Worm (Caenorhabditis elegans) whole organism, L4 larva: ENCODE data around the gene zipt-15.

ENCODE experiments used
- F37D6.2 ChIP-seq: sonication (generic microtip); optimal IDR thresholded peaks from 2 replicates; lab custom pipeline; 2016; ENCODE audit warnings: mild to moderate bottlenecking, missing genetic modification characterization, missing compliant biosample characterization
- F49E8.2 ChIP-seq: sonication (generic microtip); optimal IDR thresholded peaks from 2 replicates; lab custom pipeline; 2016; ENCODE audit warnings: missing compliant biosample characterization, mild to moderate bottlenecking, missing genetic modification characterization, borderline replicate concordance
- Y48G9A.11 ChIP-seq: fragments of 200-800 bp; sonication (Bioruptor generic); IDR thresholded peaks from 2 replicates; pipeline ENCODE4 v1.3.6; 2022; ENCODE audit warnings: missing genetic modification reagents, missing genetic modification characterization, missing compliant biosample characterization
- Y5F2A.4 ChIP-seq: fragments of 200-800 bp; sonication (Bioruptor generic); optimal IDR thresholded peaks from 2 replicates; lab custom pipeline; 2018; ENCODE audit warnings: mild to moderate bottlenecking, missing genetic modification characterization, missing compliant biosample characterization
- Y75B8A.6 ChIP-seq: fragments of 200-800 bp; sonication (Bioruptor generic); IDR thresholded peaks from 2 replicates; pipeline ENCODE4 v1.3.6; 2022; ENCODE audit warnings: missing genetic modification reagents, missing genetic modification characterization, missing compliant biosample characterization
- attf-4 ChIP-seq: sonication (generic microtip); optimal IDR thresholded peaks from 3 replicates; lab custom pipeline; 2017; ENCODE audit warnings: missing biosample characterization, missing genetic modification characterization
- ceh-20 ChIP-seq: fragments of 200-800 bp; sonication (Bioruptor generic); IDR thresholded peaks from 2 replicates; pipeline ENCODE4 v1.3.6; 2022; ENCODE audit warnings: missing genetic modification reagents, missing genetic modification characterization, missing compliant biosample characterization
- ceh-28 ChIP-seq: fragments of 150-350 bp; optimal IDR thresholded peaks from 2 replicates; lab custom pipeline; 2014; ENCODE audit warnings: missing biosample characterization, missing genetic modification reagents, missing genetic modification characterization
- ceh-32 ChIP-seq: sonication (generic microtip); optimal IDR thresholded peaks from 2 replicates; lab custom pipeline; 2016; ENCODE audit warnings: mild to moderate bottlenecking, missing genetic modification characterization, missing compliant biosample characterization; ENCODE audit not compliant: poor library complexity
- ceh-44 ChIP-seq: fragments of 200-800 bp; sonication (Bioruptor generic); IDR thresholded peaks from 2 replicates; pipeline ENCODE4 v1.3.6; 2022; ENCODE audit warnings: missing genetic modification reagents, missing genetic modification characterization, missing compliant biosample characterization
- ceh-82 ChIP-seq: sonication (generic microtip); optimal IDR thresholded peaks from 2 replicates; lab custom pipeline; 2017; ENCODE audit warnings: missing biosample characterization, missing genetic modification characterization
- cey-2 ChIP-seq: sonication (generic microtip); optimal IDR thresholded peaks from 3 replicates; lab custom pipeline; 2017; ENCODE audit warnings: missing genetic modification characterization, mild to moderate bottlenecking, missing compliant biosample characterization, antibody characterized with exemption, borderline replicate concordance; ENCODE audit not compliant: insufficient read depth
- ctbp-1 ChIP-seq: fragments of 200-800 bp; sonication (Bioruptor generic); IDR thresholded peaks from 2 replicates; pipeline ENCODE4 v1.3.6; 2022; ENCODE audit warnings: missing genetic modification reagents, missing genetic modification characterization, missing compliant biosample characterization
- daf-16 ChIP-seq, 3 experiments: sonication (generic microtip); optimal IDR thresholded peaks; 2 replicates each; lab custom pipeline; 2016 to 2017; ENCODE audit warnings: missing genetic modification characterization in 3 of 3, missing genetic modification reagents in 3 of 3, mild to moderate bottlenecking in 2 of 3, missing compliant biosample characterization in 2 of 3, missing biosample characterization in 1 of 3, moderate library complexity in 1 of 3
- daf-19 ChIP-seq: fragments of 200-800 bp; sonication (Bioruptor generic); conservative IDR thresholded peaks from 2 replicates; pipeline ENCODE4 v1.3.6; 2022; ENCODE audit warnings: missing genetic modification characterization, missing compliant biosample characterization
- daf-8 ChIP-seq: fragments of 200-800 bp; sonication (Bioruptor generic); IDR thresholded peaks from 2 replicates; pipeline ENCODE4 v1.3.6; 2022; ENCODE audit warnings: missing genetic modification characterization, missing compliant biosample characterization
- dpl-1 ChIP-seq: fragments of 150-350 bp; optimal IDR thresholded peaks from 2 replicates; lab custom pipeline; 2014; ENCODE audit warnings: missing biosample characterization, missing genetic modification reagents, missing genetic modification characterization
- egl-27 ChIP-seq: sonication (generic microtip); optimal IDR thresholded peaks from 3 replicates; lab custom pipeline; 2017; ENCODE audit warnings: missing biosample characterization, missing genetic modification reagents, missing genetic modification characterization
- fkh-10 ChIP-seq: fragments of 150-350 bp; optimal IDR thresholded peaks from 2 replicates; lab custom pipeline; 2014; ENCODE audit warnings: missing biosample characterization, missing genetic modification reagents, missing genetic modification characterization
- fos-1 ChIP-seq: fragments of 150-350 bp; optimal IDR thresholded peaks from 2 replicates; lab custom pipeline; 2014; ENCODE audit warnings: missing biosample characterization, missing genetic modification characterization
- gei-8 ChIP-seq: fragments of 200-800 bp; sonication (Bioruptor generic); optimal IDR thresholded peaks from 2 replicates; lab custom pipeline; 2018; ENCODE audit warnings: mild to moderate bottlenecking, missing genetic modification characterization, missing compliant biosample characterization
- hif-1 ChIP-seq, 2 experiments: sonication (generic microtip); optimal IDR thresholded peaks; 2 replicates each; lab custom pipeline; 2016 to 2017; ENCODE audit warnings: missing compliant biosample characterization in 2 of 2, missing genetic modification characterization in 2 of 2, missing genetic modification reagents in 2 of 2, missing genotype in 2 of 2, mild to moderate bottlenecking in 1 of 2
- hlh-11 ChIP-seq: fragments of 200-800 bp; sonication (Bioruptor generic); optimal IDR thresholded peaks from 2 replicates; lab custom pipeline; 2018; ENCODE audit warnings: mild to moderate bottlenecking, missing genetic modification characterization, missing compliant biosample characterization
- jun-1 ChIP-seq: fragments of 150-350 bp; optimal IDR thresholded peaks from 2 replicates; lab custom pipeline; 2014; ENCODE audit warnings: missing biosample characterization, missing genetic modification reagents, missing genetic modification characterization
- lin-1 ChIP-seq: fragments of 200-800 bp; sonication (Bioruptor generic); IDR thresholded peaks from 2 replicates; pipeline ENCODE4 v1.3.6; 2022; ENCODE audit warnings: missing genetic modification reagents, missing genetic modification characterization, missing compliant biosample characterization
- lin-29 ChIP-seq: fragments of 200-800 bp; sonication (Bioruptor generic); IDR thresholded peaks from 2 replicates; pipeline ENCODE4 v1.3.6; 2022; ENCODE audit warnings: missing genetic modification reagents, missing genetic modification characterization, missing compliant biosample characterization
- lsy-2 ChIP-seq, 2 experiments: fragments of 150-350 bp in 1 of 2; sonication (generic microtip) in 1 of 2; optimal IDR thresholded peaks; 2 replicates each; lab custom pipeline; 2014 to 2017; ENCODE audit warnings: missing biosample characterization in 2 of 2, missing genetic modification characterization in 2 of 2
- madf-9 ChIP-seq: fragments of 200-800 bp; sonication (Bioruptor generic); conservative IDR thresholded peaks from 2 replicates; pipeline ENCODE4 v1.3.6; 2022; ENCODE audit warnings: missing genetic modification reagents, missing genetic modification characterization, missing compliant biosample characterization
- mdl-1 ChIP-seq, 2 experiments: fragments of 150-350 bp in 1 of 2; sonication (generic microtip) in 1 of 2; optimal IDR thresholded peaks; 2 replicates each; lab custom pipeline; 2014 to 2017; ENCODE audit warnings: missing biosample characterization in 2 of 2, missing genetic modification characterization in 2 of 2
- mdt-29 ChIP-seq: fragments of 200-800 bp; sonication (Bioruptor generic); IDR thresholded peaks from 2 replicates; pipeline ENCODE4 v1.3.6; 2022; ENCODE audit warnings: missing genetic modification reagents, missing genetic modification characterization, missing compliant biosample characterization
- mep-1 ChIP-seq: fragments of 150-350 bp; sonication (generic microtip); optimal IDR thresholded peaks from 3 replicates; lab custom pipeline; 2014; ENCODE audit warnings: missing biosample characterization, missing genetic modification characterization
- mes-2 ChIP-seq: sonication (generic microtip); optimal IDR thresholded peaks from 2 replicates; lab custom pipeline; 2016; ENCODE audit warnings: missing genotype, mild to moderate bottlenecking, missing genetic modification characterization, missing compliant biosample characterization; ENCODE audit not compliant: poor library complexity, severe bottlenecking
- nhr-11 ChIP-seq: fragments of 150-350 bp; optimal IDR thresholded peaks from 2 replicates; lab custom pipeline; 2014; ENCODE audit warnings: missing biosample characterization, missing genetic modification characterization
- nhr-111 ChIP-seq: fragments of 200-800 bp; sonication (Bioruptor generic); optimal IDR thresholded peaks from 2 replicates; lab custom pipeline; 2018; ENCODE audit warnings: mild to moderate bottlenecking, missing genetic modification characterization, missing compliant biosample characterization
- nhr-25 ChIP-seq: sonication (generic microtip); optimal IDR thresholded peaks from 2 replicates; lab custom pipeline; 2017; ENCODE audit warnings: missing genetic modification characterization, mild to moderate bottlenecking, missing compliant biosample characterization, antibody characterized with exemption, moderate library complexity, borderline replicate concordance; ENCODE audit not compliant: insufficient read depth
- nhr-28 ChIP-seq: fragments of 150-350 bp; optimal IDR thresholded peaks from 2 replicates; lab custom pipeline; 2014; ENCODE audit warnings: missing biosample characterization, missing genetic modification characterization
- nhr-6 ChIP-seq: fragments of 150-350 bp; optimal IDR thresholded peaks from 2 replicates; lab custom pipeline; 2014; ENCODE audit warnings: missing biosample characterization, missing genetic modification characterization
- nhr-76 ChIP-seq: fragments of 150-350 bp; optimal IDR thresholded peaks from 2 replicates; lab custom pipeline; 2014; ENCODE audit warnings: missing biosample characterization, missing genetic modification characterization
- pha-4 ChIP-seq, 2 experiments: fragments of 150-350 bp in 1 of 2; fragments of 200-800 bp in 1 of 2; sonication (Bioruptor generic) in 1 of 2; IDR thresholded peaks in 1 of 2; optimal IDR thresholded peaks in 1 of 2; 2 replicates each; pipeline versions ENCODE4 v1.3.6 to Lab custom; 2014 to 2022; ENCODE audit warnings: missing genetic modification characterization in 2 of 2, missing genetic modification reagents in 2 of 2, missing biosample characterization in 1 of 2, missing compliant biosample characterization in 1 of 2
- php-3 ChIP-seq: fragments of 200-800 bp; sonication (Bioruptor generic); IDR thresholded peaks from 2 replicates; pipeline ENCODE4 v1.3.6; 2022; ENCODE audit warnings: missing genetic modification reagents, missing genetic modification characterization, missing compliant biosample characterization
- skn-1 ChIP-seq: fragments of 150-350 bp; optimal IDR thresholded peaks from 2 replicates; lab custom pipeline; 2014; ENCODE audit warnings: missing biosample characterization, missing genetic modification characterization
- spr-1 ChIP-seq: sonication (generic microtip); optimal IDR thresholded peaks from 2 replicates; lab custom pipeline; 2016; ENCODE audit warnings: mild to moderate bottlenecking, missing genetic modification characterization, missing compliant biosample characterization
- spr-3 ChIP-seq: fragments of 200-800 bp; sonication (Bioruptor generic); optimal IDR thresholded peaks from 2 replicates; lab custom pipeline; 2018; ENCODE audit warnings: mild to moderate bottlenecking, missing genetic modification characterization, missing compliant biosample characterization
- tra-1 ChIP-seq: fragments of 200-800 bp; sonication (Bioruptor generic); IDR thresholded peaks from 2 replicates; pipeline ENCODE4 v1.3.6; 2022; ENCODE audit warnings: missing genetic modification reagents, missing genetic modification characterization, missing compliant biosample characterization
- unc-130 ChIP-seq: sonication (generic microtip); optimal IDR thresholded peaks from 2 replicates; lab custom pipeline; 2016; ENCODE audit warnings: missing genetic modification reagents, missing genetic modification characterization, missing compliant biosample characterization
- zag-1 ChIP-seq: fragments of 150-350 bp; optimal IDR thresholded peaks from 2 replicates; lab custom pipeline; 2014; ENCODE audit warnings: missing biosample characterization, missing genetic modification characterization
- zfp-3 ChIP-seq: fragments of 200-800 bp; sonication (Bioruptor generic); conservative IDR thresholded peaks from 2 replicates; pipeline ENCODE4 v1.3.6; 2022; ENCODE audit warnings: missing genetic modification reagents, missing genetic modification characterization, missing compliant biosample characterization
- zip-11 ChIP-seq: fragments of 200-800 bp; sonication (Bioruptor generic); IDR thresholded peaks from 2 replicates; pipeline ENCODE4 v1.3.6; 2022; ENCODE audit warnings: missing genetic modification characterization, missing compliant biosample characterization
- zip-2 ChIP-seq: fragments of 150-350 bp; optimal IDR thresholded peaks from 2 replicates; lab custom pipeline; 2014; ENCODE audit warnings: missing biosample characterization, missing genetic modification characterization
- ztf-11 ChIP-seq: fragments of 150-350 bp; optimal IDR thresholded peaks from 2 replicates; lab custom pipeline; 2014; ENCODE audit warnings: missing biosample characterization, missing genetic modification characterization

The zipt-15 gene

ce11 chrIV:842630-843029, 17.9 kb upstream of the zipt-15 start:
- TF ChIP-seq tra-1 (GFP tag; lab: Robert Waterston, UW) (no peak), ceh-28 (tag; lab: Kevin White, UChicago) (no peak), hif-1 (tag; optimal IDR thresholded peaks at IDR 0.05; lab: Kevin White, UChicago) (peak in 1 of 2 experiments; percentile 59), gei-8 (GFP tag; lab: Kevin White, UChicago) (no peak), nhr-28 (tag; lab: Kevin White, UChicago) (peak; percentile 40), fkh-10 (GFP tag; lab: Kevin White, UChicago) (no peak), F37D6.2 (no peak), cey-2 (tag; lab: Kevin White, UChicago) (no peak), mdt-29 (no peak), php-3 (no peak), F49E8.2 (tag; lab: Kevin White, UChicago) (no peak), mdl-1 (tag; optimal IDR thresholded peaks at IDR 0.05; lab: Kevin White, UChicago) (peak in 1 of 2 experiments; percentile 17), ceh-20 (no peak), hlh-11 (tag; lab: Kevin White, UChicago) (peak; percentile 24), dpl-1 (GFP tag; lab: Kevin White, UChicago) (peak; percentile 7), pha-4 (GFP tag; IDR thresholded peaks at IDR 0.05; lab: Robert Waterston, UW) (peak; percentile 37; the same call in 1 of the 2 replicates), pha-4 (tag; optimal IDR thresholded peaks at IDR 0.05; lab: Kevin White, UChicago) (no peak), nhr-111 (GFP tag; lab: Kevin White, UChicago) (no peak), ceh-32 (tag; lab: Kevin White, UChicago) (no peak), daf-8 (GFP tag; lab: Robert Waterston, UW) (no peak), Y5F2A.4 (GFP tag; lab: Kevin White, UChicago) (no peak), nhr-25 (tag; lab: Kevin White, UChicago) (no peak), nhr-76 (no peak), zip-11 (GFP tag; lab: Robert Waterston, UW) (no peak), egl-27 (tag; lab: Kevin White, UChicago) (no peak), Y75B8A.6 (GFP tag; lab: Robert Waterston, UW) (no peak), spr-1 (tag; lab: Kevin White, UChicago) (peak; percentile 48), zag-1 (tag; lab: Kevin White, UChicago) (no peak), nhr-11 (tag; lab: Kevin White, UChicago) (no peak), lsy-2 (tag; optimal IDR thresholded peaks at IDR 0.05; lab: Kevin White, UChicago) (peak in 1 of 2 experiments; percentile 11), ztf-11 (tag; lab: Kevin White, UChicago) (no peak), daf-16 (GFP tag; optimal IDR thresholded peaks at IDR 0.05; lab: Kevin White, UChicago) (peak in 1 of 2 experiments; percentile 4), daf-16 (tag; optimal IDR thresholded peaks at IDR 0.05; lab: Kevin White, UChicago) (peak; percentile 25), lin-29 (GFP tag; lab: Robert Waterston, UW) (no peak), mes-2 (tag; lab: Kevin White, UChicago) (no peak), daf-19 (GFP tag; lab: Robert Waterston, UW) (no peak), ctbp-1 (GFP tag; lab: Robert Waterston, UW) (no peak), ceh-44 (peak; percentile 60; the same call in 1 of the 2 replicates), ceh-82 (tag; lab: Kevin White, UChicago) (no peak), jun-1 (tag; lab: Kevin White, UChicago) (no peak), mep-1 (peak; percentile 46), lin-1 (GFP tag; lab: Robert Waterston, UW) (no peak), fos-1 (tag; lab: Kevin White, UChicago) (no peak), zfp-3 (GFP tag; lab: Robert Waterston, UW) (no peak), zip-2 (no peak), Y48G9A.11 (GFP tag; lab: Robert Waterston, UW) (peak; percentile 69), spr-3 (GFP tag; lab: Kevin White, UChicago) (no peak), unc-130 (GFP tag; lab: Kevin White, UChicago) (peak; percentile 40), madf-9 (GFP tag; lab: Robert Waterston, UW) (no peak), skn-1 (tag; lab: Kevin White, UChicago) (no peak), nhr-6 (tag; lab: Kevin White, UChicago) (no peak), attf-4 (tag; lab: Kevin White, UChicago) (no peak)
